Fruit fly (Drosophila melanogaster) whole organism, embryonic: ENCODE data around the gene a10.

Experiments
- ATbp ChIP-seq: fragments of 200-800 bp; sonication (Bioruptor generic); optimal IDR thresholded peaks from 2 replicates; lab custom pipeline; 2017; ENCODE audit warnings: missing biosample characterization, mild to moderate bottlenecking, missing genetic modification characterization, missing genetic modification reagents
- Ada2b ChIP-seq: fragments of 200-800 bp; sonication (Bioruptor generic); IDR thresholded peaks from 2 replicates; pipeline ENCODE4 v1.3.6; 2022; ENCODE audit warnings: missing biosample characterization, missing genetic modification characterization
- B-H1 ChIP-seq: fragments of 200-800 bp; sonication (Bioruptor generic); IDR thresholded peaks from 3 replicates; pipeline ENCODE4 v1.3.6; 2022; ENCODE audit warnings: missing biosample characterization, missing genetic modification characterization
- B-H2 ChIP-seq: fragments of 200-800 bp; sonication (Bioruptor generic); optimal IDR thresholded peaks from 2 replicates; lab custom pipeline; 2018; ENCODE audit warnings: missing biosample characterization, mild to moderate bottlenecking, missing genetic modification characterization
- CG1024 ChIP-seq: fragments of 200-800 bp; sonication (Bioruptor generic); IDR thresholded peaks from 2 replicates; pipeline ENCODE4 v1.3.6; 2022; ENCODE audit warnings: missing biosample characterization, missing genetic modification characterization
- CG10462 ChIP-seq: fragments of 200-800 bp; sonication (Bioruptor generic); optimal IDR thresholded peaks from 2 replicates; lab custom pipeline; 2016; ENCODE audit warnings: missing biosample characterization, missing genetic modification characterization
- CG10979 ChIP-seq: fragments of 200-800 bp; sonication (Bioruptor generic); optimal IDR thresholded peaks from 2 replicates; lab custom pipeline; 2018; ENCODE audit warnings: missing biosample characterization, mild to moderate bottlenecking, missing genetic modification characterization, moderate library complexity
- CG11085 ChIP-seq: fragments of 200-800 bp; sonication (Bioruptor generic); IDR thresholded peaks from 2 replicates; pipeline ENCODE4 v1.3.6; 2022; ENCODE audit warnings: missing biosample characterization, missing genetic modification characterization
- CG12104 ChIP-seq: fragments of 200-800 bp; sonication (Bioruptor generic); optimal IDR thresholded peaks from 3 replicates; lab custom pipeline; 2016; ENCODE audit warnings: missing biosample characterization, missing genetic modification characterization
- CG13296 ChIP-seq: fragments of 200-800 bp; sonication (Bioruptor generic); optimal IDR thresholded peaks from 3 replicates; lab custom pipeline; 2018; ENCODE audit warnings: missing biosample characterization, mild to moderate bottlenecking, missing genetic modification characterization
- CG1529 ChIP-seq: fragments of 200-800 bp; sonication (Bioruptor generic); optimal IDR thresholded peaks from 3 replicates; lab custom pipeline; 2018; ENCODE audit warnings: missing biosample characterization, missing genetic modification characterization
- CG15601 ChIP-seq: fragments of 200-800 bp; sonication (Bioruptor generic); optimal IDR thresholded peaks from 3 replicates; lab custom pipeline; 2019; ENCODE audit warnings: missing biosample characterization, mild to moderate bottlenecking, missing genetic modification characterization, moderate library complexity
- CG15696 ChIP-seq: fragments of 200-800 bp; sonication (Bioruptor generic); optimal IDR thresholded peaks from 2 replicates; lab custom pipeline; 2019; ENCODE audit warnings: missing biosample characterization, mild to moderate bottlenecking, missing genetic modification characterization, moderate library complexity
- CG1603 ChIP-seq: fragments of 200-800 bp; sonication (Bioruptor generic); optimal IDR thresholded peaks from 2 replicates; lab custom pipeline; 2019; ENCODE audit warnings: missing biosample characterization, mild to moderate bottlenecking, missing genetic modification characterization, moderate library complexity
- CG31441 ChIP-seq: fragments of 200-800 bp; sonication (Bioruptor generic); IDR thresholded peaks from 2 replicates; pipeline ENCODE4 v1.3.6; 2022; ENCODE audit warnings: missing biosample characterization, missing genetic modification characterization
- CG3163 ChIP-seq: fragments of 200-800 bp; sonication (Bioruptor generic); optimal IDR thresholded peaks from 3 replicates; lab custom pipeline; 2016; ENCODE audit warnings: missing biosample characterization, missing genetic modification characterization
- CG3281 ChIP-seq: fragments of 200-800 bp; sonication (Bioruptor generic); optimal IDR thresholded peaks from 3 replicates; lab custom pipeline; 2017; ENCODE audit warnings: missing biosample characterization, mild to moderate bottlenecking, missing genetic modification characterization
- CG33557 ChIP-seq: fragments of 200-800 bp; sonication (Bioruptor generic); optimal IDR thresholded peaks from 2 replicates; lab custom pipeline; 2019; ENCODE audit warnings: missing biosample characterization, mild to moderate bottlenecking, missing genetic modification characterization, moderate library complexity
- CG4328 ChIP-seq: fragments of 200-800 bp; sonication (Bioruptor generic); optimal IDR thresholded peaks from 3 replicates; lab custom pipeline; 2017; ENCODE audit warnings: missing biosample characterization, missing genetic modification reagents, missing genetic modification characterization
- CG4617 ChIP-seq: fragments of 200-800 bp; sonication (Bioruptor generic); optimal IDR thresholded peaks from 3 replicates; lab custom pipeline; 2016; ENCODE audit warnings: missing biosample characterization, missing genetic modification characterization, borderline replicate concordance
- CG8281 ChIP-seq: fragments of 200-800 bp; sonication (Bioruptor generic); optimal IDR thresholded peaks from 2 replicates; lab custom pipeline; 2018; ENCODE audit warnings: missing biosample characterization, mild to moderate bottlenecking, missing genetic modification characterization, moderate library complexity
- CG8944 ChIP-seq: fragments of 200-800 bp; sonication (Bioruptor generic); optimal IDR thresholded peaks from 3 replicates; lab custom pipeline; 2016; ENCODE audit warnings: missing biosample characterization, missing genetic modification characterization
- CTCF ChIP-seq: fragments of 200-800 bp; sonication (Bioruptor generic); optimal IDR thresholded peaks from 2 replicates; lab custom pipeline; 2017; ENCODE audit warnings: missing biosample characterization, mild to moderate bottlenecking, missing genetic modification characterization, moderate library complexity
- CoRest ChIP-seq: fragments of 200-800 bp; sonication (Bioruptor generic); optimal IDR thresholded peaks from 3 replicates; lab custom pipeline; 2018; ENCODE audit warnings: missing biosample characterization, mild to moderate bottlenecking, missing genetic modification characterization, moderate library complexity
- Dad ChIP-seq: fragments of 200-800 bp; sonication (Bioruptor generic); optimal IDR thresholded peaks from 3 replicates; lab custom pipeline; 2016; ENCODE audit warnings: missing biosample characterization, missing genetic modification characterization
- Dbx ChIP-seq: fragments of 200-800 bp; sonication (Bioruptor generic); IDR thresholded peaks from 3 replicates; pipeline ENCODE4 v1.3.6; 2022; ENCODE audit warnings: missing biosample characterization, missing genetic modification characterization
- Dfd ChIP-seq, 2 experiments: fragments of >200 bp; optimal IDR thresholded peaks; 2 replicates each; lab custom pipeline; 2017; ENCODE audit warnings: missing biosample characterization in 2 of 2, missing genetic modification characterization in 2 of 2
- E2f1 ChIP-seq: fragments of 200-800 bp; sonication (Bioruptor generic); IDR thresholded peaks from 2 replicates; pipeline ENCODE4 v1.3.6; 2022; ENCODE audit warnings: missing biosample characterization, missing genetic modification characterization
- HLH4C ChIP-seq: fragments of 200-800 bp; sonication (Bioruptor generic); IDR thresholded peaks from 3 replicates; pipeline ENCODE4 v1.3.6; 2022; ENCODE audit warnings: missing biosample characterization, missing genetic modification characterization; ENCODE audit not compliant: partially characterized antibody
- HmgD ChIP-seq: fragments of 200-800 bp; sonication (Bioruptor generic); optimal IDR thresholded peaks from 3 replicates; lab custom pipeline; 2016; ENCODE audit warnings: missing biosample characterization, missing genetic modification characterization
- Nf-YC ChIP-seq: fragments of 200-800 bp; optimal IDR thresholded peaks from 3 replicates; lab custom pipeline; 2019; ENCODE audit warnings: missing biosample characterization, mild to moderate bottlenecking, missing genetic modification characterization, moderate library complexity
- Spps ChIP-seq: fragments of 200-800 bp; sonication (Bioruptor generic); optimal IDR thresholded peaks from 2 replicates; lab custom pipeline; 2018; ENCODE audit warnings: missing biosample characterization, mild to moderate bottlenecking, missing genetic modification characterization
- Tbp ChIP-seq: fragments of >200 bp; optimal IDR thresholded peaks from 2 replicates; lab custom pipeline; 2018; ENCODE audit warnings: missing biosample characterization, missing genetic modification characterization
- YL-1 ChIP-seq: fragments of 200-800 bp; sonication (Bioruptor generic); optimal IDR thresholded peaks from 3 replicates; lab custom pipeline; 2017; ENCODE audit warnings: missing biosample characterization, mild to moderate bottlenecking, missing genetic modification characterization
- ase ChIP-seq: fragments of 200-800 bp; sonication (Bioruptor generic); IDR thresholded peaks from 3 replicates; pipeline ENCODE4 v1.3.6; 2022; ENCODE audit warnings: missing biosample characterization, missing genetic modification characterization
- az2 ChIP-seq: fragments of 200-800 bp; sonication (Bioruptor generic); optimal IDR thresholded peaks from 3 replicates; lab custom pipeline; 2016; ENCODE audit warnings: missing biosample characterization, missing genetic modification characterization
- cas ChIP-seq: fragments of 200-800 bp; sonication (Bioruptor generic); IDR thresholded peaks from 2 replicates; pipeline ENCODE4 v1.3.6; 2022; ENCODE audit warnings: missing biosample characterization, missing genetic modification characterization
- caup ChIP-seq: fragments of 200-800 bp; sonication (Bioruptor generic); optimal IDR thresholded peaks from 3 replicates; lab custom pipeline; 2017; ENCODE audit warnings: missing biosample characterization, mild to moderate bottlenecking, missing genetic modification characterization, moderate library complexity; ENCODE audit not compliant: severe bottlenecking
- crp ChIP-seq, 2 experiments: fragments of 200-800 bp; sonication (Bioruptor generic); optimal IDR thresholded peaks; 2 replicates in 1 of 2; 3 replicates in 1 of 2; lab custom pipeline; 2017; ENCODE audit warnings: missing biosample characterization in 2 of 2, missing genetic modification characterization in 2 of 2, mild to moderate bottlenecking in 1 of 2, moderate library complexity in 1 of 2
- fd3F ChIP-seq: fragments of 200-800 bp; sonication (Bioruptor generic); optimal IDR thresholded peaks from 2 replicates; lab custom pipeline; 2018; ENCODE audit warnings: missing biosample characterization, mild to moderate bottlenecking, missing genetic modification characterization, moderate library complexity
- lilli ChIP-seq: fragments of 200-800 bp; sonication (Bioruptor generic); optimal IDR thresholded peaks from 3 replicates; lab custom pipeline; 2016; ENCODE audit warnings: missing biosample characterization, missing genetic modification characterization
- mam ChIP-seq: fragments of 200-800 bp; sonication (Bioruptor generic); optimal IDR thresholded peaks from 3 replicates; lab custom pipeline; 2016; ENCODE audit warnings: missing biosample characterization, missing genetic modification characterization
- mirr ChIP-seq: fragments of 200-800 bp; sonication (Bioruptor generic); optimal IDR thresholded peaks from 3 replicates; lab custom pipeline; 2018; ENCODE audit warnings: missing biosample characterization, mild to moderate bottlenecking, missing genetic modification characterization
- onecut ChIP-seq: fragments of 200-800 bp; sonication (Bioruptor generic); IDR thresholded peaks from 2 replicates; pipeline ENCODE4 v1.3.6; 2022; ENCODE audit warnings: missing biosample characterization, missing genetic modification characterization
- otp ChIP-seq: fragments of 200-800 bp; sonication (Bioruptor generic); IDR thresholded peaks from 3 replicates; pipeline ENCODE4, ENCODE4 v1.3.6; 2022; ENCODE audit warnings: missing biosample characterization, missing genetic modification characterization
- p53 ChIP-seq: fragments of 200-800 bp; sonication (Bioruptor generic); optimal IDR thresholded peaks from 2 replicates; lab custom pipeline; 2016; ENCODE audit warnings: missing biosample characterization, missing genetic modification characterization
- repo ChIP-seq: fragments of 200-800 bp; sonication (Bioruptor generic); optimal IDR thresholded peaks from 2 replicates; lab custom pipeline; 2016; ENCODE audit warnings: missing biosample characterization, missing genetic modification characterization
- rib ChIP-seq: fragments of 200-800 bp; sonication (Bioruptor generic); IDR thresholded peaks from 2 replicates; pipeline ENCODE4 v1.3.6; 2022; ENCODE audit warnings: missing biosample characterization, missing genetic modification characterization
- scrt ChIP-seq: fragments of 200-800 bp; sonication (Bioruptor generic); optimal IDR thresholded peaks from 2 replicates; lab custom pipeline; 2018; ENCODE audit warnings: missing biosample characterization, mild to moderate bottlenecking, missing genetic modification characterization, moderate library complexity
- slou ChIP-seq: fragments of 200-800 bp; sonication (Bioruptor generic); optimal IDR thresholded peaks from 3 replicates; lab custom pipeline; 2016; ENCODE audit warnings: missing biosample characterization, missing genetic modification characterization
- sob ChIP-seq: fragments of 200-800 bp; sonication (Bioruptor generic); IDR thresholded peaks from 2 replicates; pipeline ENCODE4 v1.3.6; 2022; ENCODE audit warnings: missing biosample characterization, missing genetic modification characterization
- toy ChIP-seq: fragments of 200-800 bp; sonication (Bioruptor generic); IDR thresholded peaks from 2 replicates; pipeline ENCODE4 v1.3.6; 2022; ENCODE audit warnings: missing biosample characterization, missing genetic modification characterization

Gene a10

DNA sequence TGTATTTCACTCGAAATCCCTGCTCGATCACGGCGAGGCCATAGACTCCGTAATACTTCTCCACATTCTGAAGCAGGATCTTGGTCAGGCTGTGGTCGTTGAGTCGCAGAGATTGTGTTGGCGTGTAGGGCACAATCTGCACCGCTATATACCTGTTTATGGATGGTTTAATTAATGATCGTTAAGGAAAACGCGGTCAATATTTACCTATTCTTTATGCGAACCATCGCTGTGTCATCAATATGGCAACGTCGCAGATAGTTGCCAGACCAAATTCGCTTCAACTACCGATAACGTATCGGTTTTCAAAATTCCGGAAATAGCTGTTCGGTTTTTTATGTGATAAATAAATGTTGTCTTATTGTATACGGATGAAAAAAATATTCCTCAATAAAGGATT, 21.3 kb upstream of the a10 start, which contains the start of gene Pop5:
Pop5 (minus strand) TSS at position 240 of the 400 bp plus-strand sequence.
- no peak for TF ChIP-seq CG12104 (GFP tag; lab: Kevin White, UChicago)
- TF ChIP-seq fd3F (GFP tag; lab: Kevin White, UChicago) = no peak
- TF ChIP-seq lilli (GFP tag; lab: Kevin White, UChicago) = no peak
- no peak for TF ChIP-seq E2f1 (GFP tag; lab: Robert Waterston, UW)
- TF ChIP-seq Dfd (GFP tag; optimal IDR thresholded peaks at IDR 0.05; lab: Kevin White, UChicago) = no peak
- TF ChIP-seq onecut (GFP tag; lab: Robert Waterston, UW) = peak; percentile 36; the same call in 1 of the 2 replicates
- no peak for TF ChIP-seq Spps (tag; lab: Kevin White, UChicago)
- TF ChIP-seq B-H1 (GFP tag; lab: Robert Waterston, UW) = no peak
- TF ChIP-seq repo = no peak
- no peak for TF ChIP-seq az2
- TF ChIP-seq ase = no peak
- no peak for TF ChIP-seq Dbx (GFP tag; lab: Robert Waterston, UW)
- no peak for TF ChIP-seq Nf-YC (tag; lab: Kevin White, UChicago)
- TF ChIP-seq cas (GFP tag; lab: Robert Waterston, UW) = no peak
- TF ChIP-seq p53 (GFP tag; lab: Kevin White, UChicago) = no peak
- TF ChIP-seq CG8944 (GFP tag; lab: Kevin White, UChicago) = no peak
- TF ChIP-seq CG1603 (tag; lab: Kevin White, UChicago) = peak; percentile 72
- no peak for TF ChIP-seq slou (GFP tag; lab: Kevin White, UChicago)
- peak; percentile 58 for TF ChIP-seq CG4617 (GFP tag; lab: Kevin White, UChicago)
- no peak for TF ChIP-seq CG1529 (GFP tag; lab: Kevin White, UChicago)
- no peak for TF ChIP-seq toy (GFP tag; lab: Robert Waterston, UW)
- TF ChIP-seq HmgD (GFP tag; lab: Kevin White, UChicago) = peak; percentile 36
- peak; percentile 43 for TF ChIP-seq mirr
- peak; percentile 19 for TF ChIP-seq CG3281 (GFP tag; lab: Kevin White, UChicago)
- peak; percentile 3 for TF ChIP-seq CG33557 (GFP tag; lab: Kevin White, UChicago)
- TF ChIP-seq otp (GFP tag; lab: Robert Waterston, UW) = no peak
- TF ChIP-seq CTCF (GFP tag; lab: Kevin White, UChicago) = no peak
- TF ChIP-seq CG13296 (GFP tag; lab: Kevin White, UChicago) = no peak
- no peak for TF ChIP-seq sob
- TF ChIP-seq CG11085 (GFP tag; lab: Robert Waterston, UW) = no peak
- no peak for TF ChIP-seq CG8281
- peak; percentile 29 for TF ChIP-seq CG15696 (tag; lab: Kevin White, UChicago)
- TF ChIP-seq crp (GFP tag; optimal IDR thresholded peaks at IDR 0.05; lab: Kevin White, UChicago) = peak in 1 of 2 experiments; percentile 13
- TF ChIP-seq Tbp (GFP tag; lab: Kevin White, UChicago) = no peak
- TF ChIP-seq scrt (GFP tag; lab: Kevin White, UChicago) = no peak
- TF ChIP-seq Dad (GFP tag; lab: Kevin White, UChicago) = no peak
- peak; percentile 36 for TF ChIP-seq YL-1 (GFP tag; lab: Kevin White, UChicago)
- TF ChIP-seq rib (GFP tag; lab: Robert Waterston, UW) = no peak
- TF ChIP-seq CG4328 (GFP tag; lab: Kevin White, UChicago) = no peak
- no peak for TF ChIP-seq CG3163 (GFP tag; lab: Kevin White, UChicago)
- TF ChIP-seq B-H2 (GFP tag; lab: Kevin White, UChicago) = peak; percentile 50
- TF ChIP-seq mam (GFP tag; lab: Kevin White, UChicago) = no peak
- peak; percentile 69 for TF ChIP-seq CoRest (tag; lab: Kevin White, UChicago)
- TF ChIP-seq ATbp (GFP tag; lab: Kevin White, UChicago) = peak; percentile 5
- no peak for TF ChIP-seq CG10462
- peak; percentile 11 for TF ChIP-seq CG10979 (tag; lab: Kevin White, UChicago)
- no peak for TF ChIP-seq CG1024 (GFP tag; lab: Robert Waterston, UW)
- TF ChIP-seq CG15601 (tag; lab: Kevin White, UChicago) = peak; percentile 21
- TF ChIP-seq Ada2b (GFP tag; lab: Robert Waterston, UW) = no peak
- peak; percentile 35; the same call in 1 of the 3 replicates for TF ChIP-seq HLH4C (GFP tag; lab: Robert Waterston, UW)
- TF ChIP-seq caup (GFP tag; lab: Kevin White, UChicago) = no peak
- no peak for TF ChIP-seq CG31441
